Worm (Caenorhabditis elegans): Measurements from ENCODE around the gene orai-1.

The orai-1 gene

DNA sequence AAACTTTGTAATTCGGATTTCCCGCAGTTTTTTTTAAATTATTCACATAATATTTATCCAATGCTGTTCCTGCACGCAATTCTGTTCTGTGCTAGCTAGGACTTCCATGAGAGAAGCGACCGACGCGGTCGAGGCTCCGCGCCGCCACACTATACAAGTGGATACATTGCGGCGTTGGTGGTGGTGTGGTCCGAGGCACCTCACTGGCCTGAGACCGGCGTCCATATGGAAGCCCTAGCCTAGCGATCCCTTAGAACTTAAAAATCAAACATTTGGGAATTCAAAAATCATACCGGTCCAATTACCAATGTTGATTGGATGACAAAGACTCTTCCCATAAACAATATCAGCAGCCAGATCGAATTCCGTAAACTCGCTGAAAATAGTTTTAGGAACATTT lies 20.5 kb upstream of the orai-1 start:
- no peak for TF ChIP-seq elt-1 (tag; optimal IDR thresholded peaks at IDR 0.05; ENCODE audit: borderline replicate concordance, insufficient read depth)
- TF ChIP-seq unc-62 (GFP tag; optimal IDR thresholded peaks at IDR 0.05) = no peak
- TF ChIP-seq nhr-237 (tag; optimal IDR thresholded peaks at IDR 0.05) = no peak
- TF ChIP-seq lin-13 (tag; optimal IDR thresholded peaks at IDR 0.05) = no peak
- TF ChIP-seq lsy-2 (tag; optimal IDR thresholded peaks at IDR 0.05) = no peak
- TF ChIP-seq nhr-12 (tag; optimal IDR thresholded peaks at IDR 0.05) = no peak
- no peak for TF ChIP-seq nhr-2 (tag; optimal IDR thresholded peaks at IDR 0.05)
- no peak for TF ChIP-seq ceh-83 (GFP tag; optimal IDR thresholded peaks at IDR 0.05)
- no peak for TF ChIP-seq blmp-1 (tag; optimal IDR thresholded peaks at IDR 0.05)
- no peak for TF ChIP-seq bed-3 (GFP tag; optimal IDR thresholded peaks at IDR 0.05)
- no peak for TF ChIP-seq ceh-43 (GFP tag; optimal IDR thresholded peaks at IDR 0.05)
- no peak for TF ChIP-seq zip-8 (tag; optimal IDR thresholded peaks at IDR 0.05)
- TF ChIP-seq pha-4 (tag; optimal IDR thresholded peaks at IDR 0.05) = no peak
- no peak for TF ChIP-seq drap-1 (GFP tag; optimal IDR thresholded peaks at IDR 0.05)
- TF ChIP-seq mab-5 (tag; optimal IDR thresholded peaks at IDR 0.05) = no peak
- no peak for TF ChIP-seq sem-2 (GFP tag; optimal IDR thresholded peaks at IDR 0.05)
- TF ChIP-seq sptf-1 (tag; optimal IDR thresholded peaks at IDR 0.05) = no peak
- no peak for TF ChIP-seq snpc-4 (tag; optimal IDR thresholded peaks at IDR 0.05)

DNA sequence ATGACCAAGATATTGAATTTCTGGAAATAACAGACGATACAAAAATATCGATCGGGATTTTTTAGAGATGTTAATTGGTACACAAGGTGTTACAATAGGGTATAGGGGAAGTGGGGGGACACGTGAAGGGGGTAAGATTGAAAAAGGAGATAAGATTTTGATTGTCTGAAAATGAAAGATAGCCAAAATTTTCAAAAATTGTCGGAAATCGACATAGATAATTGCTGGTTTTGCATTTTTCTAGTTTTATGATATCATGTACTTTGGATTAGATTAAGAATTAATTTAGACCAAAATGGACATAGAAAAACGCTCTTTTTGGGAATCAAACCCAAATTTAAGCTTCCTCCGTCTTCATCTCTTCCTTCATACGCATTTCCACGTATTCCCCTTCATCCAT lies 18.7 kb upstream of the orai-1 start, which contains the start of gene T19C3.5:
Gene T19C3.5 (minus strand): TSS at position 101 of the 400 bp plus-strand sequence.
- no peak for TF ChIP-seq ceh-83 (GFP tag; optimal IDR thresholded peaks at IDR 0.05)
- no peak for TF ChIP-seq mep-1 (tag; optimal IDR thresholded peaks at IDR 0.05)
- no peak for TF ChIP-seq cnd-1 (tag; optimal IDR thresholded peaks at IDR 0.05)
- no peak for TF ChIP-seq lsy-2 (tag; optimal IDR thresholded peaks at IDR 0.05)
- TF ChIP-seq ham-2 (GFP tag; optimal IDR thresholded peaks at IDR 0.05) = no peak
- no peak for TF ChIP-seq lin-13 (tag; optimal IDR thresholded peaks at IDR 0.05)
- TF ChIP-seq bed-3 (GFP tag; optimal IDR thresholded peaks at IDR 0.05) = no peak

DNA sequence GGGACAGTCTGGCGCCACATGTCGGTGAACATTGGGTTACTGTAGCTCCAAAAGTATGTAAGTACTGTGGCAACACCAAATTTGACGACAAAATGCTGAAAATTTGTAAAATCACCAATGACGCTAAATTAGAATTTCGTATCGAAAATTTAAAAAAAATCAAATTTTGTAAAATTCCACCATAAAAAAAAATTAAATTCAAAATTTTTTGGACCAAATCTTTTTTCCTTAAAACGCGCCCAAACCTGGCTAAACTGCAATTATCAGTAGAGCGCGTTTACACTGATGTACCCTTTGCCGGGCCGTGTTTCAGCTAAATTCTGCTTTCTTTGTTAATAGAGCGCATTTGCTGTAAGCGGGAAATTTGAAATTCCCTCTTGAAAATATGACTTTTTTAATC lies 15.1 kb upstream of the orai-1 start, which contains the start of gene T19C3.6:
Gene T19C3.6 (minus strand): TSS at position 101 of the 400 bp plus-strand sequence.
- no peak for TF ChIP-seq snpc-4 (tag; optimal IDR thresholded peaks at IDR 0.05)
- no peak for TF ChIP-seq ceh-43 (GFP tag; optimal IDR thresholded peaks at IDR 0.05)
- TF ChIP-seq drap-1 (GFP tag; optimal IDR thresholded peaks at IDR 0.05) = no peak
- TF ChIP-seq nhr-76 (tag; optimal IDR thresholded peaks at IDR 0.05) = no peak
- TF ChIP-seq unc-39 (tag; optimal IDR thresholded peaks at IDR 0.05) = no peak
- no peak for TF ChIP-seq tbx-8 (GFP tag; optimal IDR thresholded peaks at IDR 0.05)
- no peak for TF ChIP-seq nhr-28 (tag; optimal IDR thresholded peaks at IDR 0.05)
- TF ChIP-seq ces-1 (GFP tag; optimal IDR thresholded peaks at IDR 0.05) = no peak
- no peak for TF ChIP-seq unc-62 (GFP tag; optimal IDR thresholded peaks at IDR 0.05)
- no peak for TF ChIP-seq nhr-2 (tag; optimal IDR thresholded peaks at IDR 0.05)
- TF ChIP-seq flh-1 (GFP tag; optimal IDR thresholded peaks at IDR 0.05) = no peak
- TF ChIP-seq mls-2 (tag; optimal IDR thresholded peaks at IDR 0.05) = no peak
- no peak for TF ChIP-seq blmp-1 (tag; optimal IDR thresholded peaks at IDR 0.05)
- no peak for TF ChIP-seq M03D4.4 (tag; optimal IDR thresholded peaks at IDR 0.05)

DNA sequence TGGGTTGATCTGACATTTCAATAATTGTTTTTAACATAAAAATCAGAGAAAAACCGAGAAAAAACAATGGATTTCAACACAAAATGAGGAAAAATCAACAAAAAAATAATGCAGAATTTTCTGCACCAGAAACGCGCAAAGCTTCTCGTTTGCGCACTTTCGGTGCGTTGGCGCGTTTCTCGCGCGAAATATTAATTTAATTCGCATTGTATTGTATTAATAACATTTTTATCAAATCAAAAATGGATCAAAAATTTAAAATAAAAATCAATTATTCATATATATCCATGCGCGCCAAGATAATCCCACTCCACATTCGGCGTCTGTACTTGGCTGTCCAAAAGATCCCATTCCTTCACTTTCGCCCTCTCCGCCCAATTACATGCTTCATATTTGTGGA lies 11.9 kb upstream of the orai-1 start, which contains the start of gene fem-2:
Gene fem-2 (minus strand): TSS at position 9 of the 400 bp plus-strand sequence.
- TF ChIP-seq mab-5 (tag; optimal IDR thresholded peaks at IDR 0.05) = no peak
- TF ChIP-seq sptf-1 (tag; optimal IDR thresholded peaks at IDR 0.05) = no peak
- TF ChIP-seq mep-1 (tag; optimal IDR thresholded peaks at IDR 0.05) = no peak
- TF ChIP-seq nhr-12 (tag; optimal IDR thresholded peaks at IDR 0.05) = no peak
- no peak for TF ChIP-seq M03D4.4 (tag; optimal IDR thresholded peaks at IDR 0.05)
- TF ChIP-seq ces-1 (GFP tag; optimal IDR thresholded peaks at IDR 0.05) = peak; percentile 83
- no peak for TF ChIP-seq ceh-39 (tag; optimal IDR thresholded peaks at IDR 0.05)

DNA sequence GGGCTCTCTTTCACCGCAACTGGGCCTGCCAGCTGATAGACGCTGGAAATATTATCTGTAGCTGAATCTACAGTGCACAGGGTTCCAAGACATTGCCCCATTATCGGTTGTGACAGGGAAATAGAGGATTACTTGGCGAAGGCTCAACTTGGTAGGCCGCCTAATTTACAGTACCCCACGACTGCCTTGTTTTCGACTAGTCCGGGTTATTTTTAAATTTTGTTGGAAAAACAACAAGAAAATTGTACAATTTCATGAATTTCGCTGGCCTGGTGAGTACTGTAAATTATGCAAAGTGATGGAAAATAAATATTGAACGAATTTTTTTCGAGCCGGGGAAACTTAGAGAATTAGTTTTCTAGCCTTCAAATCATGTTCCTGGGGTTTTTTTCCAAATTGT lies 10.5 kb upstream of the orai-1 start, which contains the start of gene T19C3.7:
Gene T19C3.7 (minus strand): TSS at position 101 of the 400 bp plus-strand sequence.
- TF ChIP-seq mls-2 (tag; optimal IDR thresholded peaks at IDR 0.05) (no peak), lin-13 (tag; optimal IDR thresholded peaks at IDR 0.05) (no peak), ceh-43 (GFP tag; optimal IDR thresholded peaks at IDR 0.05) (no peak), pha-4 (tag; optimal IDR thresholded peaks at IDR 0.05) (no peak), nhr-2 (tag; optimal IDR thresholded peaks at IDR 0.05) (no peak), nhr-28 (tag; optimal IDR thresholded peaks at IDR 0.05) (no peak), ceh-83 (GFP tag; optimal IDR thresholded peaks at IDR 0.05) (no peak), tbx-8 (GFP tag; optimal IDR thresholded peaks at IDR 0.05) (no peak), nhr-12 (tag; optimal IDR thresholded peaks at IDR 0.05) (no peak), flh-1 (GFP tag; optimal IDR thresholded peaks at IDR 0.05) (no peak)

Measured in whole organism, mixed stage, embryonic.